Worm (Caenorhabditis elegans): ENCODE measurements around the gene hach-1.

The hach-1 gene

DNA sequence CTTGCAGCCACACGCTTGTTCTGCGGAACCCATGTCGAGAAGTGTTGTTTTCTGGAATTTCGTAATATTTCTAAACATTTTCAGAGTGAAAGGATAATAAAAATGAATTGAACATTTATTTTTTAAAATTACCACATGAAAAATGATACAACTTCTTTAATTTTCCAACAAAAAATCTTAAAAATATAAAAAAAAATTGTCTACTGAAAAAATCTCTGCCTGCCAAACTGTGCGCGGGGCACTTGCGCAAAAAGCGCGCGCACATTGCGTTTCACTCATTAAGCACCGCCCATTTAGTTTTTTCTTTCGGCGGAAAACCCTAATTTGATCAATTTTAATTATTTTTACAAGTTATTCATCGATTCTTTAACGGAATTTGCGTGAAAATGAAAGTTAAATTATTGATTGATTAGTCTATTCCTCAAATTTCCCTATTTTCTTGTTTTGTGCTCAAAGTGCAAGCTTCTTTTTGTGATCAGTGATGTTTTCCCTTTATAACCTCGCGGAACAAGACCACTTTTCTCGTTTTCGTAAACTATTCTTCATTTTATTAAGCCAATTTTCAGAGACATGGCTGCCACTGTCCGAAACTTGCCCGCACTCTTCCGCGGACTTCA is at the start of gene hach-1, which contains the start of gene nmad-1:
Gene hach-1, plus strand, starts transcription at position 567 of the 617 bp plus-strand sequence.
Gene nmad-1, minus strand, starts transcription at position 51 of the 617 bp plus-strand sequence.
- peak; percentile 95 for TF ChIP-seq W03F9.2 (tag; optimal IDR thresholded peaks at IDR 0.05)
- peak; percentile 11 for TF ChIP-seq dao-5 (tag; optimal IDR thresholded peaks at IDR 0.05)
- no peak for TF ChIP-seq him-1 (tag; optimal IDR thresholded peaks at IDR 0.05)

ce11 chrIII:5505474-5506022 is 49.7 kb upstream of the hach-1 start:
- TF ChIP-seq him-1 (tag; optimal IDR thresholded peaks at IDR 0.05) (no peak), W03F9.2 (tag; optimal IDR thresholded peaks at IDR 0.05) (no peak), dao-5 (tag; optimal IDR thresholded peaks at IDR 0.05) (no peak)

ce11 chrIII:5506023-5506597 is 49.1 kb upstream of the hach-1 start:
- no peak for TF ChIP-seq W03F9.2 (tag; optimal IDR thresholded peaks at IDR 0.05)
- peak; percentile 16 for TF ChIP-seq him-1 (tag; optimal IDR thresholded peaks at IDR 0.05)

DNA sequence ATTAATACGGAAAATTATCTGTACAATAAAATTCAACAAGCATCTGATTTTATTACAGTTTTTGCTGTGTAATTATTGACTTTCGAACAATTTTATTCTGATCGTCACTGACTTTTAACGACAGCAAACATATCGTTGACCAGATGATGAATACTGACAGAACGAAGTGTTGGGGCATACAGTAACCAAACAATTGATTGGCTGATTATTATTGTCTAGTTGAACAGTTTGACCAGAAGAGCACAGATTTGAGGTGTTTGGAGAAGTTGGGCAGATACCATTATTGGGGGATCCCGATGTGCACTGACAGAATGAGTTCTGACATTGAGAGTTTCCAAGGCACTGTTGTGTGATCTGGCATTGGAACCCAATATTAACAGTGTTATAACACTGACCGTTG is 48.3 kb upstream of the hach-1 start:
- no peak for TF ChIP-seq him-1 (tag; optimal IDR thresholded peaks at IDR 0.05)
- TF ChIP-seq W03F9.2 (tag; optimal IDR thresholded peaks at IDR 0.05) = no peak
- no peak for TF ChIP-seq dao-5 (tag; optimal IDR thresholded peaks at IDR 0.05)

- TF ChIP-seq dao-5 (tag; optimal IDR thresholded peaks at IDR 0.05) (no peak), him-1 (tag; optimal IDR thresholded peaks at IDR 0.05) (no peak), W03F9.2 (tag; optimal IDR thresholded peaks at IDR 0.05) (no peak)
These were observed 46.6 kb upstream of the hach-1 start, which contains the start of gene D1044.7 for ce11 chrIII:5508669-5509068. Gene D1044.7, minus strand, starts transcription at chrIII:5508769.

DNA sequence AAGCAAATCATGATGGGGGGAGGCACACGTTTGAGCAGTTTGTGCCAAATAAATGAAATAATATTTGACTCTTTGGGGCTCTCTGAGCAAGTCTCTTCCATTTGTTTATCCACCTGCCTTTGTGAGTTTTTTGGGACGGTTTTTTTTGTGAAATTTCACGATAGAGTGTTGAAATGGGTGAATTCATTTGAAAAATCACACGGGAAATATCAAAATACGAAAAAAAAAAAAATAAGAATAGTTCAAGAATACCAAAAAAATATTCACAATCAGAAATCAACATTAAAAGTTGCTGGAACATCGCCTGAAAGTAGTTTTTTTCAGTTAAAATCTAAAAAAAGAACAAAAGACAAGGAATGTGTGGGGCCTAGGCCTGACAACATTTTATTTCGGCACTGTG is 42.7 kb upstream of the hach-1 start, which contains the start of gene pqn-25:
Gene pqn-25, minus strand, starts transcription at position 101 of the 400 bp plus-strand sequence.
- no peak for TF ChIP-seq W03F9.2 (tag; optimal IDR thresholded peaks at IDR 0.05)
- TF ChIP-seq dao-5 (tag; optimal IDR thresholded peaks at IDR 0.05) = no peak
- no peak for TF ChIP-seq him-1 (tag; optimal IDR thresholded peaks at IDR 0.05)

DNA sequence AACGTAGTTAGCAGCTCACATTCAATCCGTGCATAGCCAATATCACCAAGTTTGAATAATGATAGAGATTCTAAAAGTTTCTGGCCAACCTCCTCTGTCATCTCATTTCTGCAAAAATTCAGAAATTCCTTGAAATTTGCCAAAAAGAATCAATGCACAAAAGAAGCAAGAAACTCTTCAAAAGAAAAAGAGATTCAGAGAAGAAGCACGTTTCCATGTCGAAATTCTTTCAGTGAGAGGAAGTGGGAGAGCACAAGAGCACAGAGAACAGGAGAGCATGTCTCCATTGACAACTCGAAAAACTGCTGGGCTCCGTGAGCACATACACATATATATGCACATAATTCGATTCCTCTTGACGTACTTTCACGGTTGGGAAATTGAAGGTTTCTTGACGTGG is 37.8 kb upstream of the hach-1 start, which contains the start of gene nekl-4:
Gene nekl-4, minus strand, starts transcription at position 101 of the 400 bp plus-strand sequence.
- no peak for TF ChIP-seq W03F9.2 (tag; optimal IDR thresholded peaks at IDR 0.05)
- no peak for TF ChIP-seq him-1 (tag; optimal IDR thresholded peaks at IDR 0.05)
- TF ChIP-seq dao-5 (tag; optimal IDR thresholded peaks at IDR 0.05) = no peak

DNA sequence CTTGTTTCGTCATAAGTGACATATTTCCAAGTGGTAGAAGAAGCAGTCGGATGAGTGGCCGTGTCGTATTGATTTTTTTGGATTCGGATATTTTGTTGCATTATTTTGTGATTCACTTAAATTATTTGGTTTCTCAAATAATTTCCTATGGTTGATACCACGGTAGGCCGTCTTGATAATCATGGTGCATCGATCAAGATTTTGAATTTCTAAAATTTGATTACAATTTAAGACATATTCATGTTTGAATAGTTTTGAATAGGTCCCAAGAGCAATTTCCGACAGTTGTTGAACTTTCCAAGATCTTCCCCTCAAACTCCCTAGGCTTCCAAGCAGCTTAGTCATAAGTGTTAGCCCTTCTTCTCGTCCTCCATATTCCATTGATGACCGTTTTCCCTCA is 33.3 kb upstream of the hach-1 start, which contains the start of gene D1044.4:
Gene D1044.4, minus strand, starts transcription at position 101 of the 400 bp plus-strand sequence.
- TF ChIP-seq him-1 (tag; optimal IDR thresholded peaks at IDR 0.05) (no peak), W03F9.2 (tag; optimal IDR thresholded peaks at IDR 0.05) (no peak), dao-5 (tag; optimal IDR thresholded peaks at IDR 0.05) (no peak)

DNA sequence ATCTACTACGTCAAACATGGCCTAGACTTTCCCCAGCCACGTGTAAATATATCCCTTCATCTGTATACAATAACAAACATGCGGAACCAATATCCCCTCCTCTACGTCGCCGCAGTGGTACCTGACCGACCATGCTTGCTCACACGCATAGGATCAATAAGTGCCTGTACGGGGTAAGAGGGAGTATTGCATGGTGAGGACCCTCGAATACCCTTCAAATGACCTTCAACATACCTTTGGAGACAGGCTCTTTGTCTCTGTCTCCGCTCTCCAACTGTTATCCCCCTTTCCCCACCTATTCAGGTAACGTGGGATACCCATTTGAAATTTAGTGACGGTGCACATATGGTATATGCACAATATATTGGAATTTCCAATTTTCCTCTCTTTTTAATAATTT is 29.3 kb upstream of the hach-1 start, which contains the start of gene dex-1:
Gene dex-1, plus strand, starts transcription at position 132 of the 400 bp plus-strand sequence.
- TF ChIP-seq him-1 (tag; optimal IDR thresholded peaks at IDR 0.05) = no peak

DNA sequence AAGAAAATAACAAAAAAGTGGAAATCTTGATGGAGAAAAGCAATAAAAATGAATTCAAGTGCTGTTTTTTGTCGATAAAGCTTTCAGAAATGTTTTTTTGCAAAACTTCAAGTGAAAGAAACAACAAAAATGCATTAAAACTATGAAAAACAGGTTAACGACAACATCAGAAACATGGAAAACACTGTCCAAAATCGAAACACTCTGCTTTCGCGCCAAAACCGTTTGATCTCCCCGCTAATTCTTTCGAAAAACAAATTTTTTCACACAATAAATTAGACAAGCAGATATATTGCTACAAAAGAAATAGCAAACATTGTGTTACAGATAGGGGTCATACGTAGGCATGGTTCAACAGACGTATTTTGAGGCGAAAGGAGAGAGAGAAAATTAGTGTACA is 13.5 kb upstream of the hach-1 start:
- TF ChIP-seq dao-5 (tag; optimal IDR thresholded peaks at IDR 0.05) (no peak), him-1 (tag; optimal IDR thresholded peaks at IDR 0.05) (no peak), W03F9.2 (tag; optimal IDR thresholded peaks at IDR 0.05) (no peak)

ce11 chrIII:5543050-5543449 is 12.2 kb upstream of the hach-1 start, which contains the start of gene D1044.6:
Gene D1044.6, minus strand, starts transcription at chrIII:5543177.
- no peak for TF ChIP-seq dao-5 (tag; optimal IDR thresholded peaks at IDR 0.05)
- TF ChIP-seq W03F9.2 (tag; optimal IDR thresholded peaks at IDR 0.05) = peak; percentile 19

DNA sequence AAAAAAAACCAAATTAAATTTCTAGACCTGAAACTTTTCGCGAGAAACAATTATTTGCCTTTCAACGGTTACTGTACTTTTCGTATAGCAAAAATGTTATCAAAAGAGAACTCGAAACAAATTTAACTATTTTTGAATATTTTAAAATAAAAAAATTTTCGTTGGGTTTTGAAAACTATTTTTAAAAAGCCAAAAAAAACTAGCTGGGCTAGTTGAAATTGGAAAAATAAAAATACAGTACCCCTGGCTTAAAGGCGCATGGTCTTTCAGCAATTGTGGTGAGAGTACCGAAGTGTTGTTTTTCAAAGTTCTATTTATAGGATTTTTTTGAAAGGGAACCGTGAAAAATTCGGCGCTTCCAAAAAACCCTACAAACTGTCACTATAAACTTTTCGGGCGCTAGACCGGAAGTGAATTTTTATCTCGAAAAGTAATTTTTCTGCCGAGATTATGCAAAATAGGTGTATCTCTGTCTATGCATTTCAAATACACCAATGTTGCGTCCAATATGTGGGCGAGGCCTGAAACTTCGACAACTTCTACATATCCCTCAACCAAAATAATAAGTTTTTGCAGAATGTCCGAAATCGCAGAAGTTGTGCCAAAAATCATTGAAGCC is 11.4 kb upstream of the hach-1 start, which contains the start of gene D1044.1:
Gene D1044.1, plus strand, starts transcription at position 569 of the 619 bp plus-strand sequence.
- TF ChIP-seq him-1 (tag; optimal IDR thresholded peaks at IDR 0.05) = no peak
- TF ChIP-seq dao-5 (tag; optimal IDR thresholded peaks at IDR 0.05) = no peak
- TF ChIP-seq W03F9.2 (tag; optimal IDR thresholded peaks at IDR 0.05) = no peak

DNA sequence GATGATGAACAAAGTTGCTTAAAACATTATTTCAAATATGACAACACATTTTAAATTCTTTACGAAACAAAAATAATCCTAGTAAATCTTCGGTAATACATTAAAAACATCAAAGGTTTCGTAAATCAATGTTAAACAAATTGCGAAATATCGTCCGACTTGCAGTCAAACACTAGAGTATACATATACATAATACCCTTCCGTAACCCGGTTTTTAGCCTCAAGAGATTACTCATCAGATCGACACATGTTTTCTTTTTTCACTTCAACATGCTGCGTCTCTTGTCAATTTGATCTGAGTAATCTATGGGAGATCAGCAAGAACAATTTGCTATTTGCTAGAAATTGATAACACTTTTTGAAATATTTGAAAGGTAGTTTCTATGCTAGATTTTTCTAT is 8.9 kb upstream of the hach-1 start:
- TF ChIP-seq dao-5 (tag; optimal IDR thresholded peaks at IDR 0.05) = no peak
- no peak for TF ChIP-seq W03F9.2 (tag; optimal IDR thresholded peaks at IDR 0.05)
- TF ChIP-seq him-1 (tag; optimal IDR thresholded peaks at IDR 0.05) = no peak

DNA sequence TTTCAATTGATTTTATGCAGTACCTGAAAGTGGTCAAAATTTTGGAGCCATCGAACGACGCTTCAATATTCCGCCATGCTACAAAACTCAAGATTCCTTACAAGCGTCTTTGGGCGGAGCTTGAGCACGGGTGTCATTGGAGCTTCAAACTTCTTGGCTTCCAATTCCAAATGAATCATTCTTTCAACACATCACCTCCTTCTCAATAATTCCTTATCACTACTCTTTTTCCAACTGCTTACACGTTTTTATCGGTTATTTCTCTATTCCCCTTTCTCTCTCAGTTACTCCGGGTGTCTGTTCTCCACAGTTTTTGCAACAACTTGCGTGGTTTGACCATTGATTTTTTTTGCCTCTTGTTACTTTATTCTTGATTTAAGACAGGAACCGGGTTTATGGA is 8.5 kb upstream of the hach-1 start, which contains the start of gene F09F7.5:
Gene F09F7.5, plus strand, starts transcription at position 258 of the 400 bp plus-strand sequence.
- TF ChIP-seq W03F9.2 (tag; optimal IDR thresholded peaks at IDR 0.05) (no peak), him-1 (tag; optimal IDR thresholded peaks at IDR 0.05) (no peak)
